Worm (Caenorhabditis elegans) whole organism, mixed stage, embryonic: ENCODE results near the gene srx-115.
"Not testable (repeated sequence)": the region's sequence is repeated elsewhere in the genome, so short reads cannot be mapped to it uniquely, and the experiment has no call there.

Source experiments
- M03D4.4 ChIP-seq: sonication (generic microtip); optimal IDR thresholded peaks from 2 replicates; lab custom pipeline; 2017; ENCODE audit warnings: mild to moderate bottlenecking, missing genetic modification characterization, missing compliant biosample characterization
- bed-3 ChIP-seq: fragments of 200-800 bp; sonication (Bioruptor generic); optimal IDR thresholded peaks from 3 replicates; lab custom pipeline; 2018; ENCODE audit warnings: mild to moderate bottlenecking, missing genetic modification characterization, moderate library complexity, missing compliant biosample characterization
- blmp-1 ChIP-seq: fragments of 150-350 bp; optimal IDR thresholded peaks from 2 replicates; lab custom pipeline; 2014; ENCODE audit warnings: missing biosample characterization, missing genetic modification characterization
- ceh-39 ChIP-seq: fragments of 150-350 bp; optimal IDR thresholded peaks from 2 replicates; lab custom pipeline; 2014; ENCODE audit warnings: missing biosample characterization, missing genetic modification characterization
- ceh-43 ChIP-seq: fragments of 200-800 bp; sonication (Bioruptor generic); optimal IDR thresholded peaks from 2 replicates; lab custom pipeline; 2018; ENCODE audit warnings: mild to moderate bottlenecking, missing genetic modification characterization, moderate library complexity, missing compliant biosample characterization
- ceh-83 ChIP-seq: fragments of 200-800 bp; sonication (Bioruptor generic); optimal IDR thresholded peaks from 2 replicates; lab custom pipeline; 2018; ENCODE audit warnings: mild to moderate bottlenecking, missing genetic modification characterization, missing compliant biosample characterization
- ces-1 ChIP-seq: fragments of 150-350 bp; optimal IDR thresholded peaks from 2 replicates; lab custom pipeline; 2014; ENCODE audit warnings: missing biosample characterization, missing genetic modification reagents, missing genetic modification characterization
- cnd-1 ChIP-seq: fragments of 200-800 bp; sonication (Bioruptor generic); optimal IDR thresholded peaks from 2 replicates; lab custom pipeline; 2018; ENCODE audit warnings: mild to moderate bottlenecking, missing genetic modification characterization, missing compliant biosample characterization
- drap-1 ChIP-seq: fragments of 200-800 bp; sonication (Bioruptor generic); optimal IDR thresholded peaks from 3 replicates; lab custom pipeline; 2018; ENCODE audit warnings: mild to moderate bottlenecking, missing genetic modification characterization, missing compliant biosample characterization
- elt-1 ChIP-seq: sonication (generic microtip); optimal IDR thresholded peaks from 2 replicates; lab custom pipeline; 2017; ENCODE audit warnings: missing genetic modification characterization, mild to moderate bottlenecking, missing compliant biosample characterization, antibody characterized with exemption, moderate library complexity, borderline replicate concordance; ENCODE audit not compliant: insufficient read depth
- elt-3 ChIP-seq: fragments of 150-350 bp; optimal IDR thresholded peaks from 2 replicates; lab custom pipeline; 2014; ENCODE audit warnings: missing biosample characterization, missing genetic modification characterization
- ham-2 ChIP-seq: fragments of 200-800 bp; sonication (Bioruptor generic); optimal IDR thresholded peaks from 2 replicates; lab custom pipeline; 2018; ENCODE audit warnings: mild to moderate bottlenecking, missing genetic modification characterization, missing compliant biosample characterization
- hlh-1 ChIP-seq: fragments of 150-350 bp; optimal IDR thresholded peaks from 2 replicates; lab custom pipeline; 2014; ENCODE audit warnings: missing biosample characterization, missing genetic modification reagents, missing genetic modification characterization
- lin-13 ChIP-seq: fragments of 150-350 bp; optimal IDR thresholded peaks from 2 replicates; lab custom pipeline; 2014; ENCODE audit warnings: missing biosample characterization, missing genetic modification characterization
- lin-32 ChIP-seq: fragments of 200-800 bp; sonication (Bioruptor generic); optimal IDR thresholded peaks from 2 replicates; lab custom pipeline; 2018; ENCODE audit warnings: mild to moderate bottlenecking, missing genetic modification characterization, missing compliant biosample characterization
- mab-5 ChIP-seq: fragments of 150-350 bp; optimal IDR thresholded peaks from 2 replicates; lab custom pipeline; 2014; ENCODE audit warnings: missing biosample characterization, missing genetic modification characterization
- mep-1 ChIP-seq: fragments of 150-350 bp; optimal IDR thresholded peaks from 2 replicates; lab custom pipeline; 2017; ENCODE audit warnings: missing biosample characterization, missing genetic modification reagents, missing genetic modification characterization, inconsistent platforms
- mls-2 ChIP-seq: sonication (generic microtip); optimal IDR thresholded peaks from 2 replicates; lab custom pipeline; 2016; ENCODE audit warnings: mild to moderate bottlenecking, missing genetic modification characterization, moderate library complexity, missing compliant biosample characterization
- nhr-237 ChIP-seq: fragments of 150-350 bp; optimal IDR thresholded peaks from 2 replicates; lab custom pipeline; 2014; ENCODE audit warnings: missing biosample characterization, missing genetic modification characterization
- nhr-28 ChIP-seq: fragments of 150-350 bp; optimal IDR thresholded peaks from 2 replicates; lab custom pipeline; 2014; ENCODE audit warnings: missing biosample characterization, missing genetic modification characterization
- nhr-76 ChIP-seq: sonication (generic microtip); optimal IDR thresholded peaks from 2 replicates; lab custom pipeline; 2017; ENCODE audit warnings: missing biosample characterization, missing genetic modification characterization
- pha-4 ChIP-seq: fragments of 150-350 bp; optimal IDR thresholded peaks from 2 replicates; lab custom pipeline; 2018; ENCODE audit warnings: missing biosample characterization, missing genetic modification reagents, missing genetic modification characterization
- sem-2 ChIP-seq: fragments of 200-800 bp; sonication (Bioruptor generic); optimal IDR thresholded peaks from 2 replicates; lab custom pipeline; 2018; ENCODE audit warnings: mild to moderate bottlenecking, missing genetic modification characterization, missing compliant biosample characterization
- snpc-4 ChIP-seq: fragments of 150-350 bp; optimal IDR thresholded peaks from 2 replicates; lab custom pipeline; 2014; ENCODE audit warnings: missing biosample characterization, missing genetic modification characterization
- sptf-1 ChIP-seq: sonication (generic microtip); optimal IDR thresholded peaks from 2 replicates; lab custom pipeline; 2017; ENCODE audit warnings: mild to moderate bottlenecking, missing genetic modification characterization, moderate library complexity, missing compliant biosample characterization
- tbx-8 ChIP-seq: fragments of 200-800 bp; sonication (Bioruptor generic); optimal IDR thresholded peaks from 2 replicates; lab custom pipeline; 2018; ENCODE audit warnings: mild to moderate bottlenecking, missing genetic modification characterization, moderate library complexity, missing compliant biosample characterization
- unc-120 ChIP-seq: sonication (generic microtip); optimal IDR thresholded peaks from 2 replicates; lab custom pipeline; 2017; ENCODE audit warnings: missing genetic modification characterization, missing compliant biosample characterization; ENCODE audit not compliant: poor library complexity, severe bottlenecking
- unc-39 ChIP-seq: fragments of 150-350 bp; optimal IDR thresholded peaks from 2 replicates; lab custom pipeline; 2014; ENCODE audit warnings: missing biosample characterization, missing genetic modification characterization
- unc-62 ChIP-seq: fragments of 150-350 bp; optimal IDR thresholded peaks from 2 replicates; lab custom pipeline; 2014; ENCODE audit warnings: missing biosample characterization, missing genetic modification reagents, missing genetic modification characterization
- zip-8 ChIP-seq: fragments of 150-350 bp; optimal IDR thresholded peaks from 2 replicates; lab custom pipeline; 2014; ENCODE audit warnings: missing biosample characterization, missing genetic modification characterization

The srx-115 gene

DNA sequence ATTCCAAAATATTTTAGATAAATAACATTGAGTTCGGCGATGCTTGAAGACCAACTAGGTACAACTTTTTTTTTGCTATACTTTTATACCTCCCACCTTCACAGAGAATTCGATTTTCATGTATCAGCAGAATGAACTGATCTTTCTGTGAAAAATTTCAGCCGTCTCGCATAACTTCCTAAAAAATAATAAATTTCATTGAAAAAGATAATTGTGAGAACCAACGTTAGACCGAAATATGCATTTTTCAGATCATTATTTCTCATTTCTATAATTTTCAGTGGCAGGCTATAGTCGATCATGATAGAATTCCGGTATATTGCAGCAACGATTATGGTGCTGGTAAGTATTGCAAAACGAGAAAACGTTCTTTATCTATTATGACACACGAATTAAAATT, at the start of gene srx-115:
Gene srx-115, plus strand, starts transcription at position 301 of the 400 bp plus-strand sequence.
- TF ChIP-seq lin-13 (no peak), drap-1 (GFP tag; lab: Kevin White, UChicago) (no peak), mls-2 (tag; lab: Kevin White, UChicago) (no peak), mab-5 (tag; lab: Kevin White, UChicago) (no peak), snpc-4 (tag; lab: Kevin White, UChicago) (no peak), unc-62 (GFP tag; lab: Kevin White, UChicago) (no peak), M03D4.4 (tag; lab: Kevin White, UChicago) (no peak), lin-32 (GFP tag; lab: Kevin White, UChicago) (no peak)

DNA sequence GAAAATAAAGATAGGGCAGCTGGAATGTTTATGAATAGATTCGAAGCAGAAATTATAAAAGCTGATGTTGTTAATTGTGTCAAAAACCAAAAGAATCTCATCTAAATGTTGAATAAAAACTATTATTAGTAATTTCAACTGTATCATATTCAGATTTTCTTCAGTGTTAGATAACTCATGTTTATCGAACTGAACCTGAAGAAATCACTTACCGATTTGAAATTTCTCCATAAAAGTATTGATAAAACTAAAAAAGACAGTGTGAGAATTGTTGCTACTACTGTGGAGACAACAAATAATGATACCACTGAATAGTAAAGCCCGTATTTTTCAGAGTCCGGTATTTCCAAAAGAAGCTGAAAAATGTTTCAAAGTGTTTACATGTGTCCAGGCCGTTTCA, 49.5 kb upstream of the srx-115 start, which contains the start of gene ZC196.8:
Gene ZC196.8, minus strand, starts transcription at position 101 of the 400 bp plus-strand sequence.
- TF ChIP-seq snpc-4 (tag; lab: Kevin White, UChicago); sem-2 (GFP tag; lab: Kevin White, UChicago); ham-2 (GFP tag; lab: Kevin White, UChicago): not testable (repeated sequence)

DNA sequence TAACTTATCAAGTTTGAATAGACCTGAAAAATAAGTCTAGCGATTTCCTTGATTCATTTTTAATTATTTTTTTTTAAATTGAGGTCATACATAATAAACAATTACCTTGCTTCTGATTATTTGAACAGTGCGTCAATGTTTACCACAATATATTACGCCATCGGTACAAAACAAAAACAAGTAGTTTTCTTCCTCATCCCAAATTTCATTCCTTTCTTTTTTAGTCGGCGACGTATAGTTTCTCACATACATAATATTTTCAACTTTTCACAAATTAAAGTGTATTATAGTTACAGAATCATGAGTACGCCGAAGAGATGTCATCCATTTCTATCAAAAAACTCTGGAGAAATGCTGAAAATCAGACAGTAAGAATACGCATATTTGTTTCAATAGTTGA, 45.5 kb upstream of the srx-115 start, which contains the start of gene droe-8:
Gene droe-8, plus strand, starts transcription at position 301 of the 400 bp plus-strand sequence.
- not testable (repeated sequence) for TF ChIP-seq nhr-28 (tag; lab: Kevin White, UChicago); ces-1 (GFP tag; lab: Kevin White, UChicago); ceh-39 (tag; lab: Kevin White, UChicago)

ce11 chrV:8727077-8727476, 44.6 kb upstream of the srx-115 start, which contains the start of gene ZC196.9:
Gene ZC196.9 (minus strand): TSS chrV:8727177.
- no peak for TF ChIP-seq mab-5 (tag; lab: Kevin White, UChicago)
- TF ChIP-seq sem-2 (GFP tag; lab: Kevin White, UChicago) = no peak
- TF ChIP-seq ces-1 (GFP tag; lab: Kevin White, UChicago) = no peak
- no peak for TF ChIP-seq unc-39 (tag; lab: Kevin White, UChicago)
- TF ChIP-seq hlh-1 (tag; lab: Kevin White, UChicago) = no peak
- TF ChIP-seq snpc-4 (tag; lab: Kevin White, UChicago) = no peak
- TF ChIP-seq M03D4.4 (tag; lab: Kevin White, UChicago) = no peak
- TF ChIP-seq bed-3 = no peak
- TF ChIP-seq zip-8 (tag; lab: Kevin White, UChicago) = no peak
- no peak for TF ChIP-seq elt-1
- TF ChIP-seq ham-2 (GFP tag; lab: Kevin White, UChicago) = no peak
- no peak for TF ChIP-seq lin-32 (GFP tag; lab: Kevin White, UChicago)
- TF ChIP-seq ceh-39 (tag; lab: Kevin White, UChicago) = no peak
- TF ChIP-seq mep-1 (tag; lab: Kevin White, UChicago) = no peak
- TF ChIP-seq, all 35 proteins: peak for 0

ce11 chrV:8729100-8729499, 42.6 kb upstream of the srx-115 start, which contains the start of gene ZC196.5:
Gene ZC196.5 (plus strand): TSS chrV:8729400.
- no peak for TF ChIP-seq snpc-4 (tag; lab: Kevin White, UChicago)
- TF ChIP-seq elt-1 = no peak
- TF ChIP-seq ham-2 (GFP tag; lab: Kevin White, UChicago) = no peak
- TF ChIP-seq pha-4 (tag; lab: Kevin White, UChicago) = no peak
- TF ChIP-seq bed-3 = no peak
- TF ChIP-seq cnd-1 = no peak

ce11 chrV:8730991-8731390, 40.7 kb upstream of the srx-115 start:
- no peak for TF ChIP-seq elt-1
- TF ChIP-seq elt-3 (tag; lab: Kevin White, UChicago) = no peak
- TF ChIP-seq blmp-1 (tag; lab: Kevin White, UChicago) = no peak
- no peak for TF ChIP-seq tbx-8 (GFP tag; lab: Kevin White, UChicago)
- no peak for TF ChIP-seq lin-13
- TF ChIP-seq bed-3 = no peak
- no peak for TF ChIP-seq unc-62 (GFP tag; lab: Kevin White, UChicago)
- TF ChIP-seq ceh-83 = no peak
- TF ChIP-seq drap-1 (GFP tag; lab: Kevin White, UChicago) = no peak
- TF ChIP-seq sptf-1 = no peak
- no peak for TF ChIP-seq hlh-1 (tag; lab: Kevin White, UChicago)
- TF ChIP-seq cnd-1 = no peak
- no peak for TF ChIP-seq nhr-28 (tag; lab: Kevin White, UChicago)
- no peak for TF ChIP-seq ceh-43 (GFP tag; lab: Kevin White, UChicago)
- TF ChIP-seq nhr-76 (tag; lab: Kevin White, UChicago) = no peak
- no peak for TF ChIP-seq mep-1 (tag; lab: Kevin White, UChicago)
- TF ChIP-seq unc-120 = no peak
- no peak for TF ChIP-seq snpc-4 (tag; lab: Kevin White, UChicago)
- TF ChIP-seq nhr-237 (tag; lab: Kevin White, UChicago) = no peak
